Fruit fly (Drosophila melanogaster): ENCODE measurements around the gene CG4829.

CG4829 gene

dm6 chrX:16829439-16830028 is 18.0 kb downstream of the CG4829 start:
- peak in 1 of 2 experiments; percentile 4 for TF ChIP-seq foxo (GFP tag; optimal IDR thresholded peaks at IDR 0.05)
- TF ChIP-seq Hr78 (GFP tag; optimal IDR thresholded peaks at IDR 0.05), result no peak
- TF ChIP-seq Mio (GFP tag; optimal IDR thresholded peaks at IDR 0.05), result no peak
- TF ChIP-seq lola (GFP tag; optimal IDR thresholded peaks at IDR 0.05), result no peak
- no peak for TF ChIP-seq CrebA (GFP tag; optimal IDR thresholded peaks at IDR 0.05; ENCODE audit: borderline replicate concordance)
- TF ChIP-seq psq (GFP tag; optimal IDR thresholded peaks at IDR 0.05), result no peak
- TF ChIP-seq sage (GFP tag; optimal IDR thresholded peaks at IDR 0.05), result no peak
- TF ChIP-seq CG9705 (GFP tag; optimal IDR thresholded peaks at IDR 0.05), result no peak
- TF ChIP-seq N (GFP tag; optimal IDR thresholded peaks at IDR 0.05), result no peak
- TF ChIP-seq rgr (GFP tag; optimal IDR thresholded peaks at IDR 0.05), result peak; percentile 19
- peak; percentile 12 for TF ChIP-seq OdsH (GFP tag; optimal IDR thresholded peaks at IDR 0.05)
- no peak for TF ChIP-seq Rel (GFP tag; optimal IDR thresholded peaks at IDR 0.05)
- TF ChIP-seq Rel (tag; optimal IDR thresholded peaks at IDR 0.05), result peak; percentile 77
- no peak for TF ChIP-seq br (GFP tag; optimal IDR thresholded peaks at IDR 0.05)

DNA sequence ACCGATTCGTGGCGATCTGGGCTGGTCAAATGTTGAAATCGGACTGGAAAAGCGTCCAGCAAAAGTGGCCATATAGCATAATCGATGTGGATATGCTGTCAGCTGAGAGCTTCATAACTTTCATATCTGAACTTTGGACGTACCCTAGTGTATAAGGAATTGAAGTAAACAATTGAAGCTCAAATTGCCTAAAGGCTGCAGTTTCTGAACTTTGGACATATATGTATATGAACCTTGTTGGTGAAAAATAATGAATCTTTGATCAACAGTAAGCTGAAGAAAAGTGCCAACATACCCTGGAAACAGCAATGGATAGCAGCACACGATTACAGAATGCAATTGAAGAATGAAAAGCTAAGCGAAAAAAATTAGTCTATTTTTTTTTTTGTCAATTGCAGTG is 18.6 kb downstream of the CG4829 start:
- TF ChIP-seq lola (GFP tag; optimal IDR thresholded peaks at IDR 0.05), result no peak
- TF ChIP-seq fru (GFP tag; optimal IDR thresholded peaks at IDR 0.05), result no peak
- no peak for TF ChIP-seq brk (GFP tag; optimal IDR thresholded peaks at IDR 0.05)
- no peak for TF ChIP-seq pan (optimal IDR thresholded peaks at IDR 0.05)
- no peak for TF ChIP-seq h (GFP tag; optimal IDR thresholded peaks at IDR 0.05)
- TF ChIP-seq OdsH (GFP tag; optimal IDR thresholded peaks at IDR 0.05), result no peak
- TF ChIP-seq dsf (GFP tag; optimal IDR thresholded peaks at IDR 0.05; ENCODE audit: borderline replicate concordance), result no peak
- no peak for TF ChIP-seq br (GFP tag; optimal IDR thresholded peaks at IDR 0.05)
- TF ChIP-seq sv (GFP tag; optimal IDR thresholded peaks at IDR 0.05), result no peak
- no peak for TF ChIP-seq jim (GFP tag; optimal IDR thresholded peaks at IDR 0.05)
- no peak for TF ChIP-seq Vsx2 (GFP tag; optimal IDR thresholded peaks at IDR 0.05; ENCODE audit: partially characterized antibody)
- TF ChIP-seq Myc (optimal IDR thresholded peaks at IDR 0.05), result no peak

dm6 chrX:16831848-16832247 is 20.3 kb downstream of the CG4829 start:
- TF ChIP-seq Abd-B (GFP tag; optimal IDR thresholded peaks at IDR 0.05) (no peak), Mio (GFP tag; optimal IDR thresholded peaks at IDR 0.05) (no peak), Myc (optimal IDR thresholded peaks at IDR 0.05) (no peak), woc (GFP tag; optimal IDR thresholded peaks at IDR 0.05) (no peak), jim (GFP tag; optimal IDR thresholded peaks at IDR 0.05) (no peak), foxo (GFP tag; optimal IDR thresholded peaks at IDR 0.05) (no peak), br (GFP tag; optimal IDR thresholded peaks at IDR 0.05) (no peak), Dfd (GFP tag; optimal IDR thresholded peaks at IDR 0.05) (no peak), usp (GFP tag; optimal IDR thresholded peaks at IDR 0.05) (no peak), dmrt93B (GFP tag; optimal IDR thresholded peaks at IDR 0.05) (no peak), CG32264 (GFP tag; optimal IDR thresholded peaks at IDR 0.05) (no peak), GATAd (GFP tag; optimal IDR thresholded peaks at IDR 0.05) (no peak), ey (GFP tag; optimal IDR thresholded peaks at IDR 0.05) (no peak)

- TF ChIP-seq CG9705 (GFP tag; optimal IDR thresholded peaks at IDR 0.05), result no peak
- peak; percentile 61 for TF ChIP-seq sv (GFP tag; optimal IDR thresholded peaks at IDR 0.05)
- TF ChIP-seq rgr (GFP tag; optimal IDR thresholded peaks at IDR 0.05), result peak; percentile 34
- TF ChIP-seq ey (GFP tag; optimal IDR thresholded peaks at IDR 0.05), result peak; percentile 27
- no peak for TF ChIP-seq Vsx2 (GFP tag; optimal IDR thresholded peaks at IDR 0.05; ENCODE audit: partially characterized antibody)
- TF ChIP-seq fru (GFP tag; optimal IDR thresholded peaks at IDR 0.05), result peak; percentile 54
- TF ChIP-seq h (GFP tag; optimal IDR thresholded peaks at IDR 0.05), result peak; percentile 30
- TF ChIP-seq foxo (GFP tag; optimal IDR thresholded peaks at IDR 0.05), result peak in 1 of 2 experiments; percentile 38
- no peak for TF ChIP-seq N (GFP tag; optimal IDR thresholded peaks at IDR 0.05)
- TF ChIP-seq br (GFP tag; optimal IDR thresholded peaks at IDR 0.05), result peak; percentile 15
- TF ChIP-seq GATAd (GFP tag; optimal IDR thresholded peaks at IDR 0.05), result no peak
Measured at dm6 chrX:16833097-16833496, 21.6 kb downstream of the CG4829 start.

DNA sequence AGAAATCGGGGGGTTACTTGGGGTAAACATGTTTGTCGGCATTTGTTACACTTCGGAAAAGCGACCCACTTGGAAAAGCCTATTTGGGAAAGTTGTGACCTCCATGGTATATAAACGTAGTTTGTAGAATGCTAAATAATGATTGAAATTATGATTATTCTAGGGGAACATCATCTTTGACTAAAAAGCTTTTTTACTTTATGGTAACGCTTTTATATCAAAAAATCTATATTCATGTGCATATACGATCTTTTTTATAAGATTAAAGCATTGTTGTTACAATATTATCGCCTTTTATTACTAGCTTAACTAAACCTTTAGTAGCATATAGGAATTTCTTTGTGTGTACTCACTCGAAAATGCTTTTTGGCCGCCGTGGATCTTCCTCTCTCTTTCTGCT is 22.8 kb downstream of the CG4829 start:
- TF ChIP-seq woc (GFP tag; optimal IDR thresholded peaks at IDR 0.05), result peak; percentile 12
- TF ChIP-seq rgr (GFP tag; optimal IDR thresholded peaks at IDR 0.05), result peak; percentile 46
- TF ChIP-seq OdsH (GFP tag; optimal IDR thresholded peaks at IDR 0.05), result peak; percentile 52
- TF ChIP-seq psq (GFP tag; optimal IDR thresholded peaks at IDR 0.05), result peak; percentile 49
- no peak for TF ChIP-seq Hr78 (GFP tag; optimal IDR thresholded peaks at IDR 0.05)
- peak; percentile 49 for TF ChIP-seq fru (GFP tag; optimal IDR thresholded peaks at IDR 0.05)
- TF ChIP-seq Sp1 (GFP tag; optimal IDR thresholded peaks at IDR 0.05), result peak; percentile 3
- TF ChIP-seq GATAd (GFP tag; optimal IDR thresholded peaks at IDR 0.05), result no peak
- peak; percentile 10 for TF ChIP-seq HLH106 (tag; optimal IDR thresholded peaks at IDR 0.05)
- no peak for TF ChIP-seq jim (GFP tag; optimal IDR thresholded peaks at IDR 0.05)
- TF ChIP-seq ey (GFP tag; optimal IDR thresholded peaks at IDR 0.05), result peak; percentile 23
- TF ChIP-seq foxo (GFP tag; optimal IDR thresholded peaks at IDR 0.05), result peak in 1 of 2 experiments; percentile 50
- TF ChIP-seq h (GFP tag; optimal IDR thresholded peaks at IDR 0.05), result peak; percentile 22
